Worm (Caenorhabditis elegans): ENCODE data around the gene W02B3.7.

DNA sequence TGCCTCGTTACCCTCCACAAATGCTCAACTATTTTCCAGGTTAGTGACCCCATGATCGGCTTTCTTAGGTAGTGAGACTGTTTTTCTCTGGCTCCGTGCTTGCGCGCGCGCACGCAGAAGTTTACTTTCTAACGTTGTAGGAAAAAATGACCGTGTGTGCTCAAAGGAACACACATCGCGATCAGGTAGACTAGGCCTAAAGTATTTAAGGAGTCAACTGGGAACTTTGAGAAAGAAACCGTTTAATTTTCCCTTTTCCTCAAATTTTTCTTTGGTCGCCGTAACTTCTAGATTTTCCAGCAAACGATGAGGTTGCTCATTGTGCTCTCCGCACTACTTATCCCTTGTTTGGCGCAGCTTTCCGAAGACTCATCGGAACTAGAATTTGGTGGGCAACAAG lies 48.5 kb upstream of the W02B3.7 start, which contains the start of gene idpp-1:
- TF ChIP-seq klf-2 (GFP tag; conservative IDR thresholded peaks at IDR 0.05): no peak
- TF ChIP-seq ref-1 (GFP tag; conservative IDR thresholded peaks at IDR 0.05): no peak
- no peak for TF ChIP-seq ztf-23 (GFP tag; IDR thresholded peaks at IDR 0.05)
- TF ChIP-seq flt-1 (GFP tag; IDR thresholded peaks at IDR 0.05): no peak
- TF ChIP-seq cog-1 (tag; optimal IDR thresholded peaks at IDR 0.05): no peak
- TF ChIP-seq T22C8.4 (GFP tag; IDR thresholded peaks at IDR 0.05): no peak

Data from whole organism, midembryonic.